Fruit fly (Drosophila melanogaster) whole organism, embryonic: ENCODE results near the gene P58IPK.
A peak's percentile ranks its signal among the peaks of the same experiment; 100 is the strongest.

Source experiments
- BEAF-32 ChIP-seq: fragments of 200-800 bp; sonication (Bioruptor generic); optimal IDR thresholded peaks from 3 replicates; lab custom pipeline; 2017; ENCODE audit warnings: missing biosample characterization, missing genetic modification characterization, mild to moderate bottlenecking, moderate library complexity, missing genetic modification reagents
- CG10267 ChIP-seq: fragments of 200-800 bp; sonication (Bioruptor generic); optimal IDR thresholded peaks from 2 replicates; lab custom pipeline; 2018; ENCODE audit warnings: missing biosample characterization, mild to moderate bottlenecking, missing genetic modification characterization, moderate library complexity
- CG1529 ChIP-seq: fragments of 200-800 bp; sonication (Bioruptor generic); optimal IDR thresholded peaks from 3 replicates; lab custom pipeline; 2018; ENCODE audit warnings: missing biosample characterization, missing genetic modification characterization
- CG17359 ChIP-seq: fragments of 200-800 bp; sonication (Bioruptor generic); optimal IDR thresholded peaks from 3 replicates; lab custom pipeline; 2018; ENCODE audit warnings: missing biosample characterization, mild to moderate bottlenecking, missing genetic modification characterization, moderate library complexity
- CG18619 ChIP-seq: fragments of 200-800 bp; sonication (Bioruptor generic); optimal IDR thresholded peaks from 3 replicates; lab custom pipeline; 2017; ENCODE audit warnings: missing biosample characterization, mild to moderate bottlenecking, missing genetic modification characterization
- CG18764 ChIP-seq: fragments of 200-800 bp; sonication (Bioruptor generic); optimal IDR thresholded peaks from 3 replicates; lab custom pipeline; 2016; ENCODE audit warnings: missing biosample characterization, missing genetic modification characterization
- CG2120 ChIP-seq: fragments of 200-800 bp; sonication (Bioruptor generic); optimal IDR thresholded peaks from 3 replicates; lab custom pipeline; 2016; ENCODE audit warnings: missing biosample characterization, missing genetic modification characterization
- CG2889 ChIP-seq: fragments of 200-800 bp; sonication (Bioruptor generic); IDR thresholded peaks from 3 replicates; pipeline ENCODE4 v1.3.6; 2022; ENCODE audit warnings: missing biosample characterization, missing genetic modification characterization
- CG31365 ChIP-seq: fragments of 200-800 bp; sonication (Bioruptor generic); optimal IDR thresholded peaks from 2 replicates; lab custom pipeline; 2018; ENCODE audit warnings: missing biosample characterization, mild to moderate bottlenecking, missing genetic modification characterization
- CG32532 ChIP-seq: fragments of 200-800 bp; sonication (Bioruptor generic); IDR thresholded peaks from 2 replicates; pipeline ENCODE4 v1.3.6; 2022; ENCODE audit warnings: missing biosample characterization, missing genetic modification characterization
- CG32767 ChIP-seq: fragments of 200-800 bp; sonication (Bioruptor generic); IDR thresholded peaks from 2 replicates; pipeline ENCODE4 v1.3.6; 2022; ENCODE audit warnings: missing biosample characterization, missing genetic modification characterization
- CG3838 ChIP-seq: fragments of 200-800 bp; sonication (Bioruptor generic); optimal IDR thresholded peaks from 3 replicates; lab custom pipeline; 2016; ENCODE audit warnings: missing biosample characterization, missing genetic modification characterization
- CG4617 ChIP-seq: fragments of 200-800 bp; sonication (Bioruptor generic); optimal IDR thresholded peaks from 3 replicates; lab custom pipeline; 2016; ENCODE audit warnings: missing biosample characterization, missing genetic modification characterization, borderline replicate concordance
- CG6765 ChIP-seq: fragments of 200-800 bp; sonication (Bioruptor generic); optimal IDR thresholded peaks from 3 replicates; lab custom pipeline; 2017; ENCODE audit warnings: missing biosample characterization, mild to moderate bottlenecking, missing genetic modification characterization
- CrebB ChIP-seq: fragments of 200-800 bp; sonication (Bioruptor generic); optimal IDR thresholded peaks from 3 replicates; lab custom pipeline; 2018; ENCODE audit warnings: missing biosample characterization, mild to moderate bottlenecking, missing genetic modification characterization
- D19A ChIP-seq: fragments of 200-800 bp; optimal IDR thresholded peaks from 3 replicates; lab custom pipeline; 2019; ENCODE audit warnings: missing biosample characterization, mild to moderate bottlenecking, missing genetic modification characterization, moderate library complexity
- Ets65A ChIP-seq: fragments of 200-800 bp; sonication (Bioruptor generic); peaks from one replicate; lab custom pipeline; 2016; ENCODE audit warnings: missing biosample characterization, missing genetic modification characterization
- HLH3B ChIP-seq: fragments of 200-800 bp; sonication (Bioruptor generic); IDR thresholded peaks from 2 replicates; pipeline ENCODE4 v1.3.6; 2022; ENCODE audit warnings: missing biosample characterization, missing genetic modification characterization
- HmgD ChIP-seq: fragments of 200-800 bp; sonication (Bioruptor generic); optimal IDR thresholded peaks from 3 replicates; lab custom pipeline; 2016; ENCODE audit warnings: missing biosample characterization, missing genetic modification characterization
- Hmx ChIP-seq: fragments of 200-800 bp; sonication (Bioruptor generic); optimal IDR thresholded peaks from 2 replicates; lab custom pipeline; 2016; ENCODE audit warnings: missing biosample characterization, missing genetic modification characterization
- Lim3 ChIP-seq: fragments of 200-800 bp; sonication (Bioruptor generic); IDR thresholded peaks from 2 replicates; pipeline ENCODE4 v1.3.6; 2022; ENCODE audit warnings: missing biosample characterization, missing genetic modification characterization
- NfI ChIP-seq: fragments of 200-800 bp; sonication (Bioruptor generic); optimal IDR thresholded peaks from 3 replicates; lab custom pipeline; 2018; ENCODE audit warnings: missing biosample characterization, mild to moderate bottlenecking, missing genetic modification characterization, moderate library complexity
- Opbp ChIP-seq: fragments of 200-800 bp; sonication (Bioruptor generic); IDR thresholded peaks from 3 replicates; pipeline ENCODE4 v1.3.6; 2022; ENCODE audit warnings: missing biosample characterization, missing genetic modification characterization; ENCODE audit not compliant: partially characterized antibody
- PHDP ChIP-seq: fragments of 200-800 bp; sonication (Bioruptor generic); optimal IDR thresholded peaks from 3 replicates; lab custom pipeline; 2018; ENCODE audit warnings: missing biosample characterization, mild to moderate bottlenecking, missing genetic modification characterization, moderate library complexity
- Sox102F ChIP-seq: fragments of 200-800 bp; sonication (Bioruptor generic); optimal IDR thresholded peaks from 2 replicates; lab custom pipeline; 2018; ENCODE audit warnings: missing biosample characterization, mild to moderate bottlenecking, missing genetic modification characterization, moderate library complexity
- Spps ChIP-seq: fragments of 200-800 bp; sonication (Bioruptor generic); optimal IDR thresholded peaks from 2 replicates; lab custom pipeline; 2018; ENCODE audit warnings: missing biosample characterization, mild to moderate bottlenecking, missing genetic modification characterization
- Usf ChIP-seq: fragments of 200-800 bp; sonication (Bioruptor generic); optimal IDR thresholded peaks from 2 replicates; lab custom pipeline; 2017; ENCODE audit warnings: missing genotype, missing biosample characterization, missing genetic modification characterization
- az2 ChIP-seq: fragments of 200-800 bp; sonication (Bioruptor generic); optimal IDR thresholded peaks from 3 replicates; lab custom pipeline; 2016; ENCODE audit warnings: missing biosample characterization, missing genetic modification characterization
- bbx ChIP-seq: fragments of 200-800 bp; sonication (Bioruptor generic); IDR thresholded peaks from 2 replicates; pipeline ENCODE4 v1.3.6; 2022; ENCODE audit warnings: missing biosample characterization, missing genetic modification characterization; ENCODE audit not compliant: partially characterized antibody
- bsh ChIP-seq, 2 experiments: fragments of 200-800 bp; sonication (Bioruptor generic); optimal IDR thresholded peaks; 2 replicates each; lab custom pipeline; 2017 to 2018; ENCODE audit warnings: mild to moderate bottlenecking in 2 of 2, missing biosample characterization in 2 of 2, missing genetic modification characterization in 2 of 2, moderate library complexity in 1 of 2
- crp ChIP-seq, 2 experiments: fragments of 200-800 bp; sonication (Bioruptor generic); optimal IDR thresholded peaks; 2 replicates in 1 of 2; 3 replicates in 1 of 2; lab custom pipeline; 2017; ENCODE audit warnings: missing biosample characterization in 2 of 2, missing genetic modification characterization in 2 of 2, mild to moderate bottlenecking in 1 of 2, moderate library complexity in 1 of 2
- dimm ChIP-seq: fragments of 200-800 bp; sonication (Bioruptor generic); IDR thresholded peaks from 2 replicates; pipeline ENCODE4 v1.3.6; 2022; ENCODE audit warnings: missing biosample characterization, missing genetic modification characterization
- fd3F ChIP-seq: fragments of 200-800 bp; sonication (Bioruptor generic); optimal IDR thresholded peaks from 2 replicates; lab custom pipeline; 2018; ENCODE audit warnings: missing biosample characterization, mild to moderate bottlenecking, missing genetic modification characterization, moderate library complexity
- fd96Cb ChIP-seq: fragments of 200-800 bp; sonication (Bioruptor generic); optimal IDR thresholded peaks from 2 replicates; lab custom pipeline; 2018; ENCODE audit warnings: missing biosample characterization, mild to moderate bottlenecking, missing genetic modification characterization, moderate library complexity
- gsb ChIP-seq: fragments of 200-800 bp; sonication (Bioruptor generic); IDR thresholded peaks from 2 replicates; pipeline ENCODE4 v1.3.6; 2022; ENCODE audit warnings: missing biosample characterization, missing genetic modification characterization
- hkb ChIP-seq, 2 experiments: fragments of 200-800 bp in 1 of 2; fragments of >200 bp in 1 of 2; sonication (Bioruptor generic) in 1 of 2; IDR thresholded peaks in 1 of 2; optimal IDR thresholded peaks in 1 of 2; 2 replicates each; pipeline versions ENCODE4 v1.3.6 to Lab custom; 2017 to 2022; ENCODE audit warnings: missing biosample characterization in 1 of 2, missing genetic modification characterization in 1 of 2
- insv ChIP-seq, 2 experiments: fragments of 200-800 bp; sonication (Bioruptor generic); optimal IDR thresholded peaks; 3 replicates each; lab custom pipeline; 2016 to 2018; ENCODE audit warnings: missing biosample characterization in 2 of 2, missing genetic modification characterization in 2 of 2
- lilli ChIP-seq: fragments of 200-800 bp; sonication (Bioruptor generic); optimal IDR thresholded peaks from 3 replicates; lab custom pipeline; 2016; ENCODE audit warnings: missing biosample characterization, missing genetic modification characterization
- nerfin-2 ChIP-seq: fragments of 200-800 bp; sonication (Bioruptor generic); IDR thresholded peaks from 2 replicates; pipeline ENCODE4 v1.3.6; 2022; ENCODE audit warnings: missing biosample characterization, missing genetic modification characterization; ENCODE audit not compliant: partially characterized antibody
- oc ChIP-seq: fragments of 200-800 bp; sonication (Bioruptor generic); optimal IDR thresholded peaks from 2 replicates; lab custom pipeline; 2018; ENCODE audit warnings: missing biosample characterization, mild to moderate bottlenecking, missing genetic modification characterization, moderate library complexity
- pnt ChIP-seq: fragments of 200-800 bp; sonication (Bioruptor generic); optimal IDR thresholded peaks from 3 replicates; lab custom pipeline; 2016; ENCODE audit warnings: missing biosample characterization, missing genetic modification characterization
- pum ChIP-seq: fragments of 200-800 bp; sonication (Bioruptor generic); optimal IDR thresholded peaks from 2 replicates; lab custom pipeline; 2016; ENCODE audit warnings: missing biosample characterization, missing genetic modification characterization
- scrt ChIP-seq: fragments of 200-800 bp; sonication (Bioruptor generic); optimal IDR thresholded peaks from 2 replicates; lab custom pipeline; 2018; ENCODE audit warnings: missing biosample characterization, mild to moderate bottlenecking, missing genetic modification characterization, moderate library complexity
- slbo ChIP-seq: fragments of 200-800 bp; sonication (Bioruptor generic); IDR thresholded peaks from 2 replicates; pipeline ENCODE4 v1.3.6; 2022; ENCODE audit warnings: missing biosample characterization, missing genetic modification characterization
- stc ChIP-seq: fragments of 200-800 bp; sonication (Bioruptor generic); IDR thresholded peaks from 2 replicates; pipeline ENCODE4 v1.3.6; 2022; ENCODE audit warnings: missing biosample characterization, missing genetic modification characterization
- tio ChIP-seq: fragments of 200-800 bp; sonication (Bioruptor generic); optimal IDR thresholded peaks from 2 replicates; lab custom pipeline; 2017; ENCODE audit warnings: missing biosample characterization, missing genetic modification characterization, inconsistent platforms
- unpg ChIP-seq: fragments of 200-800 bp; sonication (Bioruptor generic); optimal IDR thresholded peaks from 3 replicates; lab custom pipeline; 2018; ENCODE audit warnings: missing biosample characterization, mild to moderate bottlenecking, missing genetic modification characterization, moderate library complexity
- yki ChIP-seq: fragments of >200 bp; optimal IDR thresholded peaks from 3 replicates; lab custom pipeline; 2018

Gene P58IPK

DNA sequence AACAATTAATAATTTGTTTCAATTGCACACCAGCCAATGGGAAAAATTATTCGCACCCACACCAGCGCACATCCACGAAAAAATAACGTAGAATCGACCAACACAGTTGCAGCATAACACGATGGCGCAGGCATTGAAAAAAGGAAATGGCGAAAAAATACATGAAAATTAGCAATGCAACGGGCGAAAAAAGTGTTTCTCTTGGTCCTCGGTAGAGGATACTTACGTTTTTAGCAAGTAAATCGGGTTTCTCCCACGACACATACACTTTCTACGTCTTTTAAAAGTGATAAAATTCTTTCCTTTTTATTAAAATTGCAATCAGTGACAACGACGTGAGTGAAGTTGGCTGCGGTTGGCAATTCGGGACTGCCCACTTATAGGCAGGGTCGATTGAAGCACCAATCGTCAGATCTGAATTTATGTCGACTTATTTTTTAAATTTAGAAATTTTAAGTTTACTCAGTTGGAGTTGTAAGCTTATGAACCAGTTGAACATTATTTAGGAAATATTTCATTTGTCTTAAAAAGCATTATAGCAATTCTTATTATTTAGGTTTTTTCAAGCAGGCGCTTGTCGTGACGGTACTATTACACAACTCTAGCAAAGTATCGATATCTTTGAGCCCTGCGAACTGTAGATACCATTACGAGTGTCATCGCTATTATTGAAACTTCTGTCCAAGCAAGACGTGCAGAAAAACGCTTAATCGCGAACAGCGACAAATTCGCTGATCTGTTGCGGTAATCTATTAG lies 9.2 kb upstream of the P58IPK start, which contains the start of the genes Kap-alpha3 and Son (continued):
- peak; percentile 25 for TF ChIP-seq hkb (optimal IDR thresholded peaks at IDR 0.05; lab: Kevin White, UChicago)
- TF ChIP-seq hkb (GFP tag; IDR thresholded peaks at IDR 0.05; lab: Robert Waterston, UW), result peak; percentile 86
- peak; percentile 93 for TF ChIP-seq CG2120 (GFP tag; lab: Kevin White, UChicago)
- TF ChIP-seq CG4617, result peak; percentile 87
- peak; percentile 69 for TF ChIP-seq D19A (tag; lab: Kevin White, UChicago)
- peak; percentile 85 for TF ChIP-seq HLH3B (GFP tag; lab: Robert Waterston, UW)
- peak; percentile 99 for TF ChIP-seq Opbp
- TF ChIP-seq stc (GFP tag; lab: Robert Waterston, UW), result peak; percentile 83
- peak; percentile 91 for TF ChIP-seq CrebB (tag; lab: Kevin White, UChicago)
- TF ChIP-seq Sox102F, result peak; percentile 80
- peak; percentile 88 for TF ChIP-seq CG1529 (GFP tag; lab: Kevin White, UChicago)
- TF ChIP-seq bsh (GFP tag; optimal IDR thresholded peaks at IDR 0.05; lab: Kevin White, UChicago), result peak; percentile 44 to 80
- peak; percentile 88 for TF ChIP-seq CG17359 (tag; lab: Kevin White, UChicago)
- peak; percentile 96 for TF ChIP-seq BEAF-32 (GFP tag; lab: Kevin White, UChicago)
- TF ChIP-seq dimm (GFP tag; lab: Robert Waterston, UW), result peak; percentile 64; the same call in 1 of the 2 replicates
- peak; percentile 93 for TF ChIP-seq slbo (GFP tag; lab: Robert Waterston, UW)
- peak; percentile 89 for TF ChIP-seq CG18764
- TF ChIP-seq CG3838 (GFP tag; lab: Kevin White, UChicago), result peak; percentile 83
- TF ChIP-seq gsb (GFP tag; lab: Robert Waterston, UW), result peak; percentile 68
- TF ChIP-seq CG32532, result peak; percentile 89
- peak; percentile 77 for TF ChIP-seq CG32767 (GFP tag; lab: Robert Waterston, UW)
- TF ChIP-seq oc (tag; lab: Kevin White, UChicago), result peak; percentile 73
- TF ChIP-seq PHDP (tag; lab: Kevin White, UChicago), result peak; percentile 86
- TF ChIP-seq yki (lab: Kevin White, UChicago), result no peak
- peak; percentile 94 for TF ChIP-seq lilli (GFP tag; lab: Kevin White, UChicago)
- TF ChIP-seq CG31365 (tag; lab: Kevin White, UChicago), result peak; percentile 78
- TF ChIP-seq nerfin-2 (GFP tag; lab: Robert Waterston, UW), result peak; percentile 65
- peak; percentile 90 for TF ChIP-seq tio (GFP tag; lab: Kevin White, UChicago)
- peak; percentile 86 for TF ChIP-seq fd3F
- TF ChIP-seq Usf, result peak; percentile 84
- peak; percentile 83 for TF ChIP-seq az2
- TF ChIP-seq Ets65A (GFP tag; lab: Kevin White, UChicago), result peak; percentile 100
- TF ChIP-seq pnt, result peak; percentile 90
- TF ChIP-seq NfI (GFP tag; lab: Kevin White, UChicago), result peak; percentile 97
- peak; percentile 82 for TF ChIP-seq unpg
- peak; percentile 85 for TF ChIP-seq Hmx (GFP tag; lab: Kevin White, UChicago)
- peak; percentile 64 for TF ChIP-seq bbx
- peak; percentile 96 for TF ChIP-seq CG18619 (GFP tag; lab: Kevin White, UChicago)
- TF ChIP-seq scrt (GFP tag; lab: Kevin White, UChicago), result peak; percentile 85
- peak in 1 of 2 experiments; percentile 85 for TF ChIP-seq insv (GFP tag; optimal IDR thresholded peaks at IDR 0.05; lab: Kevin White, UChicago)
- 0 out of 2 replicates have a peak, but pooled peaks have one; percentile 11 for TF ChIP-seq Lim3
- peak; percentile 82 for TF ChIP-seq CG2889 (GFP tag; lab: Robert Waterston, UW)
- peak in 1 of 2 experiments; percentile 63 for TF ChIP-seq crp (GFP tag; optimal IDR thresholded peaks at IDR 0.05; lab: Kevin White, UChicago)
- TF ChIP-seq Spps (tag; lab: Kevin White, UChicago), result peak; percentile 82
- TF ChIP-seq CG6765 (GFP tag; lab: Kevin White, UChicago), result peak; percentile 97
- peak; percentile 91 for TF ChIP-seq CG10267 (tag; lab: Kevin White, UChicago)
- TF ChIP-seq HmgD, result peak; percentile 84
- peak; percentile 74 for TF ChIP-seq fd96Cb (tag; lab: Kevin White, UChicago)
- peak; percentile 92 for TF ChIP-seq pum (GFP tag; lab: Kevin White, UChicago)
